Fruit fly (Drosophila melanogaster) whole organism, embryonic: ENCODE measurements around the gene hang.
A peak's percentile ranks its signal among the peaks of the same experiment; 100 is the strongest.

Experiments
- Aef1 ChIP-seq: fragments of 200-800 bp; sonication (Bioruptor generic); IDR thresholded peaks from 3 replicates; pipeline ENCODE4 v1.3.6; 2022; ENCODE audit warnings: missing biosample characterization, missing genetic modification characterization
- Blimp-1 ChIP-seq: fragments of 200-800 bp; sonication (Bioruptor generic); optimal IDR thresholded peaks from 3 replicates; lab custom pipeline; 2018; ENCODE audit warnings: missing biosample characterization, missing genetic modification characterization, mild to moderate bottlenecking, moderate library complexity, missing genetic modification reagents
- CG11696 ChIP-seq: fragments of 200-800 bp; sonication (Bioruptor generic); IDR thresholded peaks from 2 replicates; pipeline ENCODE4 v1.3.6; 2022; ENCODE audit warnings: missing biosample characterization, missing genetic modification characterization
- CG12104 ChIP-seq: fragments of 200-800 bp; sonication (Bioruptor generic); optimal IDR thresholded peaks from 3 replicates; lab custom pipeline; 2016; ENCODE audit warnings: missing biosample characterization, missing genetic modification characterization
- CG12299 ChIP-seq: fragments of 200-800 bp; sonication (Bioruptor generic); optimal IDR thresholded peaks from 2 replicates; lab custom pipeline; 2018; ENCODE audit warnings: missing biosample characterization, mild to moderate bottlenecking, missing genetic modification characterization
- CG12391 ChIP-seq: fragments of 200-800 bp; sonication (Bioruptor generic); optimal IDR thresholded peaks from 3 replicates; lab custom pipeline; 2018; ENCODE audit warnings: missing biosample characterization, mild to moderate bottlenecking, missing genetic modification characterization, moderate library complexity
- CG14014 ChIP-seq: fragments of 200-800 bp; sonication (Bioruptor generic); IDR thresholded peaks from 2 replicates; pipeline ENCODE4 v1.3.6; 2022; ENCODE audit warnings: missing biosample characterization, missing genetic modification characterization
- CG14441 ChIP-seq: fragments of 200-800 bp; sonication (Bioruptor generic); IDR thresholded peaks from 2 replicates; pipeline ENCODE4 v1.3.6; 2022; ENCODE audit warnings: missing biosample characterization, missing genetic modification characterization
- CG14860 ChIP-seq: fragments of 200-800 bp; sonication (Bioruptor generic); IDR thresholded peaks from 3 replicates; pipeline ENCODE4 v1.3.6; 2022; ENCODE audit warnings: missing biosample characterization, missing genetic modification characterization; ENCODE audit not compliant: partially characterized antibody
- CG14965 ChIP-seq: fragments of 200-800 bp; sonication (Bioruptor generic); optimal IDR thresholded peaks from 2 replicates; lab custom pipeline; 2016; ENCODE audit warnings: missing biosample characterization, missing genetic modification characterization, borderline replicate concordance
- CG15479 ChIP-seq: fragments of 200-800 bp; sonication (Bioruptor generic); optimal IDR thresholded peaks from 3 replicates; lab custom pipeline; 2019; ENCODE audit warnings: missing biosample characterization, mild to moderate bottlenecking, missing genetic modification characterization, moderate library complexity
- CG2712 ChIP-seq: fragments of 200-800 bp; optimal IDR thresholded peaks from 3 replicates; lab custom pipeline; 2019; ENCODE audit warnings: missing biosample characterization, mild to moderate bottlenecking, missing genetic modification characterization, moderate library complexity
- CG30020 ChIP-seq: fragments of 200-800 bp; optimal IDR thresholded peaks from 2 replicates; lab custom pipeline; 2019; ENCODE audit warnings: missing biosample characterization, mild to moderate bottlenecking, missing genetic modification characterization, moderate library complexity
- CG32767 ChIP-seq: fragments of 200-800 bp; sonication (Bioruptor generic); IDR thresholded peaks from 2 replicates; pipeline ENCODE4 v1.3.6; 2022; ENCODE audit warnings: missing biosample characterization, missing genetic modification characterization
- CG33557 ChIP-seq: fragments of 200-800 bp; sonication (Bioruptor generic); optimal IDR thresholded peaks from 2 replicates; lab custom pipeline; 2019; ENCODE audit warnings: missing biosample characterization, mild to moderate bottlenecking, missing genetic modification characterization, moderate library complexity
- CG3838 ChIP-seq: fragments of 200-800 bp; sonication (Bioruptor generic); optimal IDR thresholded peaks from 3 replicates; lab custom pipeline; 2016; ENCODE audit warnings: missing biosample characterization, missing genetic modification characterization
- CG4707 ChIP-seq: fragments of 200-800 bp; sonication (Bioruptor generic); optimal IDR thresholded peaks from 2 replicates; lab custom pipeline; 2018; ENCODE audit warnings: missing biosample characterization, mild to moderate bottlenecking, missing genetic modification characterization, moderate library complexity
- CG9817 ChIP-seq: fragments of 200-800 bp; sonication (Bioruptor generic); optimal IDR thresholded peaks from 2 replicates; lab custom pipeline; 2018; ENCODE audit warnings: missing biosample characterization, mild to moderate bottlenecking, missing genetic modification characterization, moderate library complexity
- CG9932 ChIP-seq: fragments of 200-800 bp; sonication (Bioruptor generic); IDR thresholded peaks from 2 replicates; pipeline ENCODE4 v1.3.6; 2022; ENCODE audit warnings: missing biosample characterization, missing genetic modification characterization
- CHES-1-like ChIP-seq: fragments of 200-800 bp; sonication (Bioruptor generic); optimal IDR thresholded peaks from 2 replicates; lab custom pipeline; 2016; ENCODE audit warnings: missing biosample characterization, missing genetic modification characterization
- Camta ChIP-seq: fragments of 200-800 bp; sonication (Bioruptor generic); optimal IDR thresholded peaks from 2 replicates; lab custom pipeline; 2016; ENCODE audit warnings: missing biosample characterization, missing genetic modification characterization
- Dfd ChIP-seq, 2 experiments: fragments of >200 bp; optimal IDR thresholded peaks; 2 replicates each; lab custom pipeline; 2017; ENCODE audit warnings: missing biosample characterization in 2 of 2, missing genetic modification characterization in 2 of 2
- Drgx ChIP-seq: fragments of 200-800 bp; sonication (Bioruptor generic); IDR thresholded peaks from 2 replicates; pipeline ENCODE4 v1.3.6; 2022; ENCODE audit warnings: missing biosample characterization, missing genetic modification characterization
- ERR ChIP-seq: fragments of 200-800 bp; sonication (Bioruptor generic); optimal IDR thresholded peaks from 2 replicates; lab custom pipeline; 2016; ENCODE audit warnings: missing biosample characterization, missing genetic modification characterization
- Elba2 ChIP-seq: fragments of 200-800 bp; sonication (Bioruptor generic); optimal IDR thresholded peaks from 3 replicates; lab custom pipeline; 2016; ENCODE audit warnings: missing biosample characterization, missing genetic modification characterization
- Hand ChIP-seq: fragments of 200-800 bp; sonication (Bioruptor generic); optimal IDR thresholded peaks from 2 replicates; lab custom pipeline; 2017; ENCODE audit warnings: mild to moderate bottlenecking, missing biosample characterization, missing genetic modification reagents, missing genetic modification characterization
- Hsf ChIP-seq: fragments of 200-800 bp; sonication (Bioruptor generic); optimal IDR thresholded peaks from 3 replicates; lab custom pipeline; 2016; ENCODE audit warnings: missing biosample characterization, missing genetic modification characterization
- Lhr ChIP-seq: fragments of 200-800 bp; sonication (Bioruptor generic); optimal IDR thresholded peaks from 3 replicates; lab custom pipeline; 2017; ENCODE audit warnings: mild to moderate bottlenecking, missing biosample characterization, missing genetic modification reagents, missing genetic modification characterization
- Oli ChIP-seq: fragments of 200-800 bp; sonication (Bioruptor generic); optimal IDR thresholded peaks from 2 replicates; lab custom pipeline; 2018; ENCODE audit warnings: missing biosample characterization, mild to moderate bottlenecking, missing genetic modification characterization, moderate library complexity
- Taf1 ChIP-seq: fragments of 200-800 bp; sonication (Bioruptor generic); IDR thresholded peaks from 2 replicates; pipeline ENCODE4 v1.3.6; 2022; ENCODE audit warnings: missing biosample characterization, missing genetic modification characterization
- bab2 ChIP-seq: fragments of 200-800 bp; sonication (Bioruptor generic); optimal IDR thresholded peaks from 2 replicates; lab custom pipeline; 2016; ENCODE audit warnings: missing biosample characterization, missing genetic modification characterization
- cg ChIP-seq: fragments of 200-800 bp; sonication (Bioruptor generic); optimal IDR thresholded peaks from 3 replicates; lab custom pipeline; 2019; ENCODE audit warnings: missing biosample characterization, mild to moderate bottlenecking, missing genetic modification characterization, moderate library complexity
- chinmo ChIP-seq: fragments of 200-800 bp; sonication (Bioruptor generic); IDR thresholded peaks from 4 replicates; pipeline ENCODE4 v1.3.6; 2022; ENCODE audit warnings: missing biosample characterization, missing genetic modification characterization; ENCODE audit not compliant: partially characterized antibody
- croc ChIP-seq: fragments of 200-800 bp; sonication (Bioruptor generic); conservative IDR thresholded peaks from 3 replicates; pipeline ENCODE4 v1.3.6; 2022; ENCODE audit warnings: missing biosample characterization, missing genetic modification characterization
- crp ChIP-seq, 2 experiments: fragments of 200-800 bp; sonication (Bioruptor generic); optimal IDR thresholded peaks; 2 replicates in 1 of 2; 3 replicates in 1 of 2; lab custom pipeline; 2017; ENCODE audit warnings: missing biosample characterization in 2 of 2, missing genetic modification characterization in 2 of 2, mild to moderate bottlenecking in 1 of 2, moderate library complexity in 1 of 2
- disco-r ChIP-seq: fragments of 200-800 bp; sonication (Bioruptor generic); optimal IDR thresholded peaks from 2 replicates; lab custom pipeline; 2016; ENCODE audit warnings: missing biosample characterization, missing genetic modification characterization
- esg ChIP-seq: fragments of 200-800 bp; sonication (Bioruptor generic); conservative IDR thresholded peaks from 2 replicates; pipeline ENCODE4 v1.3.6; 2022; ENCODE audit warnings: missing biosample characterization, missing genetic modification characterization
- eve ChIP-seq, 2 experiments: fragments of >200 bp; optimal IDR thresholded peaks; 2 replicates each; lab custom pipeline; 2017; ENCODE audit warnings: missing biosample characterization in 2 of 2, missing genetic modification characterization in 2 of 2
- fru ChIP-seq: fragments of >200 bp; optimal IDR thresholded peaks from 2 replicates; lab custom pipeline; 2017
- insv ChIP-seq, 2 experiments: fragments of 200-800 bp; sonication (Bioruptor generic); optimal IDR thresholded peaks; 3 replicates each; lab custom pipeline; 2016 to 2018; ENCODE audit warnings: missing biosample characterization in 2 of 2, missing genetic modification characterization in 2 of 2
- kay ChIP-seq: fragments of 200-800 bp; sonication (Bioruptor generic); optimal IDR thresholded peaks from 2 replicates; lab custom pipeline; 2016; ENCODE audit warnings: missing biosample characterization, missing genetic modification characterization
- mam ChIP-seq: fragments of 200-800 bp; sonication (Bioruptor generic); optimal IDR thresholded peaks from 3 replicates; lab custom pipeline; 2016; ENCODE audit warnings: missing biosample characterization, missing genetic modification characterization
- row ChIP-seq: fragments of 200-800 bp; sonication (Bioruptor generic); IDR thresholded peaks from 3 replicates; pipeline ENCODE4 v1.3.6; 2022; ENCODE audit warnings: missing biosample characterization, missing genetic modification characterization
- run ChIP-seq: fragments of 200-800 bp; sonication (Bioruptor generic); optimal IDR thresholded peaks from 3 replicates; lab custom pipeline; 2018; ENCODE audit warnings: missing biosample characterization, mild to moderate bottlenecking, missing genetic modification characterization
- tio ChIP-seq: fragments of 200-800 bp; sonication (Bioruptor generic); optimal IDR thresholded peaks from 2 replicates; lab custom pipeline; 2017; ENCODE audit warnings: missing biosample characterization, missing genetic modification characterization, inconsistent platforms
- trem ChIP-seq: fragments of 200-800 bp; optimal IDR thresholded peaks from 3 replicates; lab custom pipeline; 2019; ENCODE audit warnings: missing biosample characterization, mild to moderate bottlenecking, missing genetic modification characterization, moderate library complexity
- vvl ChIP-seq: fragments of 200-800 bp; sonication (Bioruptor generic); IDR thresholded peaks from 2 replicates; pipeline ENCODE4 v1.3.6; 2022; ENCODE audit warnings: missing biosample characterization, missing genetic modification characterization
- zfh2 ChIP-seq: fragments of 200-800 bp; sonication (Bioruptor generic); optimal IDR thresholded peaks from 2 replicates; lab custom pipeline; 2016; ENCODE audit warnings: missing biosample characterization, missing genetic modification characterization

hang gene

dm6 chrX:16373541-16373940, 49.1 kb upstream of the hang start (continued):
- TF ChIP-seq bab2 (GFP tag; lab: Kevin White, UChicago): no peak
- no peak for TF ChIP-seq Blimp-1 (GFP tag; lab: Kevin White, UChicago)
- TF ChIP-seq Hand (GFP tag; lab: Kevin White, UChicago): no peak
- no peak for TF ChIP-seq crp (GFP tag; optimal IDR thresholded peaks at IDR 0.05; lab: Kevin White, UChicago)
- TF ChIP-seq run: no peak
- TF ChIP-seq CG9817: no peak
- peak; percentile 67 for TF ChIP-seq Drgx (GFP tag; lab: Robert Waterston, UW)
- TF ChIP-seq row (GFP tag; lab: Robert Waterston, UW): 0 out of 3 replicates have a peak, but pooled peaks have one; percentile 12
- TF ChIP-seq Hsf (GFP tag; lab: Kevin White, UChicago): no peak
- no peak for TF ChIP-seq Aef1 (GFP tag; lab: Robert Waterston, UW)
- peak; percentile 41 for TF ChIP-seq CG30020 (tag; lab: Kevin White, UChicago)
- TF ChIP-seq trem (tag; lab: Kevin White, UChicago): no peak
- TF ChIP-seq CG14965 (GFP tag; lab: Kevin White, UChicago): no peak
- TF ChIP-seq Camta (GFP tag; lab: Kevin White, UChicago): no peak
- TF ChIP-seq chinmo (GFP tag; lab: Robert Waterston, UW): 0 out of 4 replicates have a peak, but pooled peaks have one; percentile 33
- no peak for TF ChIP-seq CG15479
- no peak for TF ChIP-seq CG4707 (GFP tag; lab: Kevin White, UChicago)
- TF ChIP-seq ERR (GFP tag; lab: Kevin White, UChicago): no peak
- 0 out of 2 replicates have a peak, but pooled peaks have one; percentile 27 for TF ChIP-seq CG32767
- TF ChIP-seq Taf1 (GFP tag; lab: Robert Waterston, UW): no peak
- TF ChIP-seq CG12391 (tag; lab: Kevin White, UChicago): no peak

- TF ChIP-seq vvl (GFP tag; lab: Robert Waterston, UW): peak; percentile 39; the same call in 1 of the 2 replicates
- TF ChIP-seq CHES-1-like (GFP tag; lab: Kevin White, UChicago): no peak
- no peak for TF ChIP-seq Lhr
- no peak for TF ChIP-seq CG11696 (GFP tag; lab: Robert Waterston, UW)
- TF ChIP-seq insv (GFP tag; optimal IDR thresholded peaks at IDR 0.05; lab: Kevin White, UChicago): peak in 1 of 2 experiments; percentile 40
- TF ChIP-seq CG12299: no peak
- peak; percentile 53 for TF ChIP-seq Elba2 (GFP tag; lab: Kevin White, UChicago)
- TF ChIP-seq CG3838 (GFP tag; lab: Kevin White, UChicago): no peak
- no peak for TF ChIP-seq CG14860 (GFP tag; lab: Robert Waterston, UW)
Observed at dm6 chrX:16374059-16374458, 48.6 kb upstream of the hang start.

- TF ChIP-seq Oli (tag; lab: Kevin White, UChicago): no peak
- TF ChIP-seq tio (GFP tag; lab: Kevin White, UChicago): no peak
- no peak for TF ChIP-seq esg (GFP tag; lab: Robert Waterston, UW)
- TF ChIP-seq mam: peak; percentile 61
- peak; percentile 71 for TF ChIP-seq CG12104 (GFP tag; lab: Kevin White, UChicago)
- TF ChIP-seq CG9932: no peak; the same call in 1 of the 2 replicates
- TF ChIP-seq kay (GFP tag; lab: Kevin White, UChicago): peak; percentile 43
- TF ChIP-seq cg (GFP tag; lab: Kevin White, UChicago): peak; percentile 76
- TF ChIP-seq fru (lab: Kevin White, UChicago): no peak
- peak; percentile 57 for TF ChIP-seq CG2712
- TF ChIP-seq CG33557 (GFP tag; lab: Kevin White, UChicago): peak; percentile 93
- TF ChIP-seq zfh2 (GFP tag; lab: Kevin White, UChicago): no peak
- TF ChIP-seq croc: no peak
- peak; percentile 80; the same call in 1 of the 2 replicates for TF ChIP-seq CG14014
- TF ChIP-seq CG14441 (GFP tag; lab: Robert Waterston, UW): no peak
- peak; percentile 71 for TF ChIP-seq CG4707 (GFP tag; lab: Kevin White, UChicago)
- TF ChIP-seq Dfd (GFP tag; optimal IDR thresholded peaks at IDR 0.05; lab: Kevin White, UChicago): no peak
- no peak for TF ChIP-seq eve (GFP tag; optimal IDR thresholded peaks at IDR 0.05; lab: Kevin White, UChicago)
- TF ChIP-seq disco-r (GFP tag; lab: Kevin White, UChicago): peak; percentile 33
Observed at dm6 chrX:16383667-16384515, 38.7 kb upstream of the hang start.
